Fruit fly (Drosophila melanogaster) whole organism, embryonic: ENCODE measurements around the gene CecA1.
A peak's percentile ranks its signal among the peaks of the same experiment; 100 is the strongest.

ENCODE experiments used
- Ada2b ChIP-seq: fragments of 200-800 bp; sonication (Bioruptor generic); IDR thresholded peaks from 2 replicates; pipeline ENCODE4 v1.3.6; 2022; ENCODE audit warnings: missing biosample characterization, missing genetic modification characterization
- Atf3 ChIP-seq: fragments of 200-800 bp; sonication (Bioruptor generic); optimal IDR thresholded peaks from 3 replicates; lab custom pipeline; 2016; ENCODE audit warnings: missing biosample characterization, missing genetic modification characterization
- BEAF-32 ChIP-seq: fragments of 200-800 bp; sonication (Bioruptor generic); optimal IDR thresholded peaks from 3 replicates; lab custom pipeline; 2017; ENCODE audit warnings: missing biosample characterization, missing genetic modification characterization, mild to moderate bottlenecking, moderate library complexity, missing genetic modification reagents
- CG10431 ChIP-seq: fragments of 200-800 bp; sonication (Bioruptor generic); optimal IDR thresholded peaks from 3 replicates; lab custom pipeline; 2018; ENCODE audit warnings: missing biosample characterization, mild to moderate bottlenecking, missing genetic modification characterization
- CG10979 ChIP-seq: fragments of 200-800 bp; sonication (Bioruptor generic); optimal IDR thresholded peaks from 2 replicates; lab custom pipeline; 2018; ENCODE audit warnings: missing biosample characterization, mild to moderate bottlenecking, missing genetic modification characterization, moderate library complexity
- CG11085 ChIP-seq: fragments of 200-800 bp; sonication (Bioruptor generic); IDR thresholded peaks from 2 replicates; pipeline ENCODE4 v1.3.6; 2022; ENCODE audit warnings: missing biosample characterization, missing genetic modification characterization
- CG11560 ChIP-seq: fragments of 200-800 bp; sonication (Bioruptor generic); IDR thresholded peaks from 3 replicates; pipeline ENCODE4 v1.3.6; 2022; ENCODE audit warnings: missing biosample characterization, missing genetic modification characterization
- CG12391 ChIP-seq: fragments of 200-800 bp; sonication (Bioruptor generic); optimal IDR thresholded peaks from 3 replicates; lab custom pipeline; 2018; ENCODE audit warnings: missing biosample characterization, mild to moderate bottlenecking, missing genetic modification characterization, moderate library complexity
- CG13287 ChIP-seq: fragments of 200-800 bp; sonication (Bioruptor generic); IDR thresholded peaks from 2 replicates; pipeline ENCODE4 v1.3.6; 2022; ENCODE audit warnings: missing biosample characterization, missing genetic modification characterization; ENCODE audit not compliant: partially characterized antibody
- CG13424 ChIP-seq: fragments of 200-800 bp; sonication (Bioruptor generic); optimal IDR thresholded peaks from 2 replicates; lab custom pipeline; 2019; ENCODE audit warnings: missing biosample characterization, mild to moderate bottlenecking, missing genetic modification characterization, moderate library complexity
- CG15073 ChIP-seq: fragments of 200-800 bp; sonication (Bioruptor generic); optimal IDR thresholded peaks from 2 replicates; lab custom pipeline; 2016; ENCODE audit warnings: missing biosample characterization, missing genetic modification characterization
- CG18011 ChIP-seq: fragments of 200-800 bp; sonication (Bioruptor generic); optimal IDR thresholded peaks from 2 replicates; lab custom pipeline; 2017; ENCODE audit warnings: missing biosample characterization, missing genetic modification characterization, mild to moderate bottlenecking, moderate library complexity, missing genotype
- CG18262 ChIP-seq: fragments of 200-800 bp; optimal IDR thresholded peaks from 3 replicates; lab custom pipeline; 2019; ENCODE audit warnings: missing biosample characterization, mild to moderate bottlenecking, missing genetic modification characterization, moderate library complexity
- CG18599 ChIP-seq: fragments of 200-800 bp; sonication (Bioruptor generic); optimal IDR thresholded peaks from 3 replicates; lab custom pipeline; 2017; ENCODE audit warnings: missing biosample characterization, missing genetic modification characterization, mild to moderate bottlenecking, moderate library complexity, missing genetic modification reagents
- CG2116 ChIP-seq: fragments of 200-800 bp; sonication (Bioruptor generic); optimal IDR thresholded peaks from 3 replicates; lab custom pipeline; 2018; ENCODE audit warnings: missing biosample characterization, mild to moderate bottlenecking, missing genetic modification characterization
- CG2678 ChIP-seq: fragments of 200-800 bp; sonication (Bioruptor generic); optimal IDR thresholded peaks from 3 replicates; lab custom pipeline; 2019; ENCODE audit warnings: missing biosample characterization, mild to moderate bottlenecking, missing genetic modification characterization, moderate library complexity
- CG2712 ChIP-seq: fragments of 200-800 bp; optimal IDR thresholded peaks from 3 replicates; lab custom pipeline; 2019; ENCODE audit warnings: missing biosample characterization, mild to moderate bottlenecking, missing genetic modification characterization, moderate library complexity
- CG2875 ChIP-seq: fragments of 200-800 bp; sonication (Bioruptor generic); optimal IDR thresholded peaks from 2 replicates; lab custom pipeline; 2017; ENCODE audit warnings: missing biosample characterization, mild to moderate bottlenecking, missing genetic modification characterization, missing genetic modification reagents
- CG34422 ChIP-seq: fragments of 200-800 bp; sonication (Bioruptor generic); IDR thresholded peaks from 3 replicates; pipeline ENCODE4 v1.3.6; 2022; ENCODE audit warnings: missing biosample characterization, missing genetic modification characterization
- CG43689 ChIP-seq: fragments of 200-800 bp; sonication (Bioruptor generic); IDR thresholded peaks from 2 replicates; pipeline ENCODE4 v1.3.6; 2022; ENCODE audit warnings: missing biosample characterization, missing genetic modification characterization
- CG6254 ChIP-seq: fragments of 200-800 bp; sonication (Bioruptor generic); optimal IDR thresholded peaks from 3 replicates; lab custom pipeline; 2017; ENCODE audit warnings: mild to moderate bottlenecking, missing biosample characterization, missing genetic modification reagents, missing genetic modification characterization
- CG7839 ChIP-seq: fragments of 200-800 bp; sonication (Bioruptor generic); optimal IDR thresholded peaks from 3 replicates; lab custom pipeline; 2018; ENCODE audit warnings: missing biosample characterization, mild to moderate bottlenecking, missing genetic modification characterization, moderate library complexity
- CG8924 ChIP-seq: fragments of 200-800 bp; optimal IDR thresholded peaks from 3 replicates; lab custom pipeline; 2019; ENCODE audit warnings: missing biosample characterization, mild to moderate bottlenecking, missing genetic modification characterization, moderate library complexity
- CG9797 ChIP-seq: fragments of 200-800 bp; sonication (Bioruptor generic); optimal IDR thresholded peaks from 3 replicates; lab custom pipeline; 2018; ENCODE audit warnings: missing biosample characterization, mild to moderate bottlenecking, missing genetic modification characterization
- D ChIP-seq, 2 experiments: fragments of 200-800 bp in 1 of 2; fragments of >200 bp in 1 of 2; sonication (Bioruptor generic) in 1 of 2; optimal IDR thresholded peaks; 2 replicates in 1 of 2; 3 replicates in 1 of 2; lab custom pipeline; 2017; ENCODE audit warnings: mild to moderate bottlenecking in 1 of 2, missing biosample characterization in 1 of 2, missing genetic modification characterization in 1 of 2, missing genetic modification reagents in 1 of 2
- Gsc ChIP-seq: fragments of 200-800 bp; sonication (Bioruptor generic); IDR thresholded peaks from 2 replicates; pipeline ENCODE4 v1.3.6; 2022; ENCODE audit warnings: missing biosample characterization, missing genetic modification characterization
- Hmr ChIP-seq: fragments of 200-800 bp; sonication (Bioruptor generic); optimal IDR thresholded peaks from 3 replicates; lab custom pipeline; 2017; ENCODE audit warnings: mild to moderate bottlenecking, missing biosample characterization, missing genetic modification reagents, missing genetic modification characterization
- Hr51 ChIP-seq, 2 experiments: fragments of 200-800 bp; sonication (Bioruptor generic); optimal IDR thresholded peaks; 2 replicates in 1 of 2; 3 replicates in 1 of 2; lab custom pipeline; 2016 to 2018; ENCODE audit warnings: missing biosample characterization in 2 of 2, missing genetic modification characterization in 2 of 2, mild to moderate bottlenecking in 1 of 2, moderate library complexity in 1 of 2
- Meics ChIP-seq: fragments of 200-800 bp; sonication (Bioruptor generic); optimal IDR thresholded peaks from 2 replicates; lab custom pipeline; 2017; ENCODE audit warnings: missing biosample characterization, mild to moderate bottlenecking, missing genetic modification characterization
- Ptx1 ChIP-seq: fragments of 200-800 bp; sonication (Bioruptor generic); IDR thresholded peaks from 2 replicates; pipeline ENCODE4 v1.3.6; 2022; ENCODE audit warnings: missing biosample characterization, missing genetic modification characterization
- Six4 ChIP-seq: fragments of 200-800 bp; sonication (Bioruptor generic); optimal IDR thresholded peaks from 2 replicates; lab custom pipeline; 2016; ENCODE audit warnings: missing biosample characterization, missing genetic modification characterization
- Sox102F ChIP-seq: fragments of 200-800 bp; sonication (Bioruptor generic); optimal IDR thresholded peaks from 2 replicates; lab custom pipeline; 2018; ENCODE audit warnings: missing biosample characterization, mild to moderate bottlenecking, missing genetic modification characterization, moderate library complexity
- abd-A ChIP-seq: fragments of 200-800 bp; sonication (Bioruptor generic); optimal IDR thresholded peaks from 3 replicates; lab custom pipeline; 2019; ENCODE audit warnings: missing biosample characterization, mild to moderate bottlenecking, missing genetic modification characterization, moderate library complexity
- bsh ChIP-seq, 2 experiments: fragments of 200-800 bp; sonication (Bioruptor generic); optimal IDR thresholded peaks; 2 replicates each; lab custom pipeline; 2017 to 2018; ENCODE audit warnings: mild to moderate bottlenecking in 2 of 2, missing biosample characterization in 2 of 2, missing genetic modification characterization in 2 of 2, moderate library complexity in 1 of 2
- cg ChIP-seq: fragments of 200-800 bp; sonication (Bioruptor generic); optimal IDR thresholded peaks from 3 replicates; lab custom pipeline; 2019; ENCODE audit warnings: missing biosample characterization, mild to moderate bottlenecking, missing genetic modification characterization, moderate library complexity
- chn ChIP-seq: fragments of 200-800 bp; sonication (Bioruptor generic); optimal IDR thresholded peaks from 2 replicates; lab custom pipeline; 2016; ENCODE audit warnings: missing biosample characterization, missing genetic modification characterization
- croc ChIP-seq: fragments of 200-800 bp; sonication (Bioruptor generic); conservative IDR thresholded peaks from 3 replicates; pipeline ENCODE4 v1.3.6; 2022; ENCODE audit warnings: missing biosample characterization, missing genetic modification characterization
- danr ChIP-seq: fragments of 200-800 bp; sonication (Bioruptor generic); IDR thresholded peaks from 2 replicates; pipeline ENCODE4 v1.3.6; 2022; ENCODE audit warnings: missing biosample characterization, missing genetic modification characterization
- dmrt11E ChIP-seq: fragments of 200-800 bp; sonication (Bioruptor generic); optimal IDR thresholded peaks from 3 replicates; lab custom pipeline; 2018; ENCODE audit warnings: missing biosample characterization, mild to moderate bottlenecking, missing genetic modification characterization, moderate library complexity
- dmrt99B ChIP-seq: fragments of 200-800 bp; sonication (Bioruptor generic); optimal IDR thresholded peaks from 2 replicates; lab custom pipeline; 2018; ENCODE audit warnings: missing biosample characterization, mild to moderate bottlenecking, missing genetic modification characterization, moderate library complexity
- fd3F ChIP-seq: fragments of 200-800 bp; sonication (Bioruptor generic); optimal IDR thresholded peaks from 2 replicates; lab custom pipeline; 2018; ENCODE audit warnings: missing biosample characterization, mild to moderate bottlenecking, missing genetic modification characterization, moderate library complexity
- gcm ChIP-seq: fragments of 200-800 bp; sonication (Bioruptor generic); optimal IDR thresholded peaks from 2 replicates; lab custom pipeline; 2019; ENCODE audit warnings: missing biosample characterization, mild to moderate bottlenecking, missing genetic modification characterization, moderate library complexity
- gem ChIP-seq: fragments of 200-800 bp; sonication (Bioruptor generic); optimal IDR thresholded peaks from 2 replicates; lab custom pipeline; 2019; ENCODE audit warnings: missing biosample characterization, mild to moderate bottlenecking, missing genetic modification characterization, moderate library complexity
- grau ChIP-seq: fragments of 200-800 bp; optimal IDR thresholded peaks from 3 replicates; lab custom pipeline; 2019; ENCODE audit warnings: missing biosample characterization, mild to moderate bottlenecking, missing genetic modification characterization, moderate library complexity
- gsb-n ChIP-seq: fragments of 200-800 bp; sonication (Bioruptor generic); optimal IDR thresholded peaks from 3 replicates; lab custom pipeline; 2018; ENCODE audit warnings: missing biosample characterization, mild to moderate bottlenecking, missing genetic modification characterization
- schlank ChIP-seq: fragments of 200-800 bp; sonication (Bioruptor generic); optimal IDR thresholded peaks from 2 replicates; lab custom pipeline; 2018; ENCODE audit warnings: missing biosample characterization, mild to moderate bottlenecking, missing genetic modification characterization
- sens ChIP-seq: fragments of 200-800 bp; sonication (Bioruptor generic); peaks from one replicate; lab custom pipeline; 2016; ENCODE audit warnings: missing biosample characterization, missing genetic modification characterization
- tin ChIP-seq: fragments of 200-800 bp; sonication (Bioruptor generic); optimal IDR thresholded peaks from 3 replicates; lab custom pipeline; 2016; ENCODE audit warnings: missing biosample characterization, missing genetic modification characterization
- trh ChIP-seq: fragments of 200-800 bp; sonication (Bioruptor generic); optimal IDR thresholded peaks from 2 replicates; lab custom pipeline; 2016; ENCODE audit warnings: missing biosample characterization, missing genetic modification characterization

CecA1 gene

DNA sequence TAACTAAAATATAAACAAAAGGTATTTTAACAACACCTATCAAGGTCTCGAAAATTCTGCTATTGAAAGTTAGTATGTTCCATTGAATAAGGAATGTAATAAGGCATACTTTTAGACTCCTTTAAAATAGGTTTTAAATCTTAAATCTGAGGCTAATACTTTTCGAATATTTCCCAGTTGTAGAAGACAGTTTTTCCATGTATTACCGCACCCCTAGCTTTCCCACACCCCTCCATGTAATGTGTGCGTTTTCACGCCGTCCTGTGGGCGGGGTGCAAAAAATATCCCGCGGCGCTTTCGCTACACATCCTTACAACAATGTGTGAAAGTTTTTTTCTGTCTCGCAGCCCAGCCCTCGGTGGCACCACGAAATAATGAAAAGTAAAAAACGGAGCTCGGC lies 13.9 kb downstream of the CecA1 start (continued):
- TF ChIP-seq CG7839 (tag; lab: Kevin White, UChicago) (peak; percentile 10), Ptx1 (GFP tag; lab: Robert Waterston, UW) (peak; percentile 25; the same call in 1 of the 2 replicates), CG18011 (GFP tag; lab: Kevin White, UChicago) (no peak), grau (tag; lab: Kevin White, UChicago) (peak; percentile 11), sens (GFP tag; lab: Kevin White, UChicago) (peak; percentile 17), dmrt11E (tag; lab: Kevin White, UChicago) (no peak), Gsc (no peak), dmrt99B (peak; percentile 17), CG13424 (peak; percentile 5), CG6254 (no peak), abd-A (tag; lab: Kevin White, UChicago) (no peak), Hr51 (GFP tag; optimal IDR thresholded peaks at IDR 0.05; lab: Kevin White, UChicago) (peak in 1 of 2 experiments; percentile 12), danr (GFP tag; lab: Robert Waterston, UW) (no peak), Six4 (GFP tag; lab: Kevin White, UChicago) (no peak), CG15073 (GFP tag; lab: Kevin White, UChicago) (no peak), CG10979 (tag; lab: Kevin White, UChicago) (peak; percentile 15), CG8924 (tag; lab: Kevin White, UChicago) (peak; percentile 1), CG2116 (GFP tag; lab: Kevin White, UChicago) (no peak), cg (GFP tag; lab: Kevin White, UChicago) (no peak), CG18262 (tag; lab: Kevin White, UChicago) (peak; percentile 18), Atf3 (no peak), gsb-n (tag; lab: Kevin White, UChicago) (peak; percentile 23), tin (GFP tag; lab: Kevin White, UChicago) (no peak), schlank (tag; lab: Kevin White, UChicago) (no peak), CG43689 (no peak), CG18599 (GFP tag; lab: Kevin White, UChicago) (peak; percentile 44), bsh (GFP tag; optimal IDR thresholded peaks at IDR 0.05; lab: Kevin White, UChicago) (peak in 1 of 2 experiments; percentile 26), trh (GFP tag; lab: Kevin White, UChicago) (no peak), gem (tag; lab: Kevin White, UChicago) (peak; percentile 28), CG11560 (tag; lab: Robert Waterston, UW) (no peak), CG11085 (GFP tag; lab: Robert Waterston, UW) (no peak), Sox102F (peak; percentile 12), D (optimal IDR thresholded peaks at IDR 0.05; lab: Kevin White, UChicago) (no peak), D (GFP tag; optimal IDR thresholded peaks at IDR 0.05; lab: Kevin White, UChicago) (peak; percentile 12), croc (GFP tag; lab: Robert Waterston, UW) (no peak), chn (GFP tag; lab: Kevin White, UChicago) (no peak), CG10431 (peak; percentile 92), CG9797 (no peak), gcm (GFP tag; lab: Kevin White, UChicago) (no peak), CG12391 (tag; lab: Kevin White, UChicago) (peak; percentile 26), fd3F (GFP tag; lab: Kevin White, UChicago) (no peak), CG2678 (peak; percentile 39), CG13287 (GFP tag; lab: Robert Waterston, UW) (no peak), Meics (GFP tag; lab: Kevin White, UChicago) (peak; percentile 8), Hmr (GFP tag; lab: Kevin White, UChicago) (peak; percentile 10), Ada2b (GFP tag; lab: Robert Waterston, UW) (no peak), CG2712 (tag; lab: Kevin White, UChicago) (peak; percentile 12), CG2875 (GFP tag; lab: Kevin White, UChicago) (no peak), CG34422 (no peak), BEAF-32 (GFP tag; lab: Kevin White, UChicago) (no peak)
